1 fruit fly cellular context compared by ENCODE assay signal in genomic region chr2L:6480212-6480994, dm6.
TF ChIP-seq lines count a peak whose summit lies in the region.

TSS of gene Sec61alpha (minus strand) at chr2L:6480575.
TSS of gene Daxx (plus strand) at chr2L:6480929.

TF ChIP-seq in whole organism, embryonic, 481 proteins besides CTCF, POLR2A, EP300 and RAD21 (continued from another document and continues in another):
- TF ChIP-seq BtbVII (GFP tag; optimal IDR thresholded peaks at IDR 0.05; lab: Kevin White, UChicago) (peak; percentile 25), CG11560 (tag; IDR thresholded peaks at IDR 0.05; lab: Robert Waterston, UW) (peak; percentile 62; the same call in 2 of the 3 replicates), unc-4 (GFP tag; IDR thresholded peaks at IDR 0.05; lab: Robert Waterston, UW; ENCODE audit: partially characterized antibody) (peak; percentile 98), dmrt11E (tag; optimal IDR thresholded peaks at IDR 0.05; lab: Kevin White, UChicago) (peak; percentile 74), gce (GFP tag; IDR thresholded peaks at IDR 0.05; lab: Robert Waterston, UW) (peak; percentile 50; the same call in 1 of the 3 replicates), Awh (GFP tag; IDR thresholded peaks at IDR 0.05; lab: Robert Waterston, UW) (peak; percentile 70; the same call in 1 of the 2 replicates), sens (GFP tag; lab: Kevin White, UChicago) (peak; percentile 98), CG3163 (GFP tag; optimal IDR thresholded peaks at IDR 0.05; lab: Kevin White, UChicago) (peak; percentile 73), Sry-β (GFP tag; optimal IDR thresholded peaks at IDR 0.05; lab: Kevin White, UChicago) (peak; percentile 35), CG3847 (GFP tag; IDR thresholded peaks at IDR 0.05; lab: Robert Waterston, UW) (peak; percentile 88), yki (optimal IDR thresholded peaks at IDR 0.05; lab: Kevin White, UChicago) (no peak), Optix (GFP tag; IDR thresholded peaks at IDR 0.05; lab: Robert Waterston, UW) (peak; percentile 62; the same call in 2 of the 3 replicates), CG4820 (GFP tag; optimal IDR thresholded peaks at IDR 0.05; lab: Kevin White, UChicago) (peak; percentile 70), Vsx1 (GFP tag; optimal IDR thresholded peaks at IDR 0.05; lab: Kevin White, UChicago) (no peak), CG5953 (GFP tag; IDR thresholded peaks at IDR 0.05; lab: Robert Waterston, UW) (peak; percentile 66), gsb-n (tag; optimal IDR thresholded peaks at IDR 0.05; lab: Kevin White, UChicago) (peak; percentile 38), exex (tag; optimal IDR thresholded peaks at IDR 0.05; lab: Kevin White, UChicago) (peak; percentile 56), hbn (GFP tag; IDR thresholded peaks at IDR 0.05; lab: Robert Waterston, UW; ENCODE audit: partially characterized antibody) (peak; percentile 98), CG18619 (GFP tag; optimal IDR thresholded peaks at IDR 0.05; lab: Kevin White, UChicago) (peak; percentile 75), pfk (GFP tag; optimal IDR thresholded peaks at IDR 0.05; lab: Kevin White, UChicago) (no peak), CG7357 (GFP tag; IDR thresholded peaks at IDR 0.05; lab: Robert Waterston, UW) (peak; percentile 67; the same call in 2 of the 3 replicates), Six4 (GFP tag; optimal IDR thresholded peaks at IDR 0.05; lab: Kevin White, UChicago) (peak; percentile 67), ttk (GFP tag; IDR thresholded peaks at IDR 0.05; lab: Robert Waterston, UW) (peak; percentile 73; the same call in 1 of the 2 replicates), Elba2 (GFP tag; optimal IDR thresholded peaks at IDR 0.05; lab: Kevin White, UChicago) (peak; percentile 43), Ada2b (GFP tag; IDR thresholded peaks at IDR 0.05; lab: Robert Waterston, UW) (peak; percentile 75), CG17568 (GFP tag; optimal IDR thresholded peaks at IDR 0.05; lab: Kevin White, UChicago) (peak; percentile 70), caup (GFP tag; optimal IDR thresholded peaks at IDR 0.05; lab: Kevin White, UChicago; ENCODE audit: severe bottlenecking) (peak; percentile 65), CG30431 (GFP tag; optimal IDR thresholded peaks at IDR 0.05; lab: Kevin White, UChicago) (peak; percentile 60), peb (GFP tag; IDR thresholded peaks at IDR 0.05; lab: Robert Waterston, UW) (peak; percentile 68), br (optimal IDR thresholded peaks at IDR 0.05; lab: Kevin White, UChicago) (no peak), unpg (GFP tag; optimal IDR thresholded peaks at IDR 0.05; lab: Kevin White, UChicago) (peak; percentile 85), YL-1 (GFP tag; optimal IDR thresholded peaks at IDR 0.05; lab: Kevin White, UChicago) (peak; percentile 9), Aef1 (GFP tag; IDR thresholded peaks at IDR 0.05; lab: Robert Waterston, UW) (peak; percentile 82), pum (GFP tag; optimal IDR thresholded peaks at IDR 0.05; lab: Kevin White, UChicago) (peak; percentile 88), Chrac-16 (GFP tag; optimal IDR thresholded peaks at IDR 0.05; lab: Kevin White, UChicago) (peak; percentile 84), CG12219 (GFP tag; optimal IDR thresholded peaks at IDR 0.05; lab: Kevin White, UChicago) (peak; percentile 69), lbe (GFP tag; optimal IDR thresholded peaks at IDR 0.05; lab: Kevin White, UChicago) (peak; percentile 76), CG11398 (GFP tag; optimal IDR thresholded peaks at IDR 0.05; lab: Kevin White, UChicago) (peak; percentile 64), sr (GFP tag; IDR thresholded peaks at IDR 0.05; lab: Robert Waterston, UW) (peak; percentile 45; the same call in 2 of the 3 replicates), Trl (optimal IDR thresholded peaks at IDR 0.05; lab: Kevin White, UChicago) (no peak), Trl (GFP tag; optimal IDR thresholded peaks at IDR 0.05; lab: Kevin White, UChicago) (peak; percentile 91), CG6683 (GFP tag; optimal IDR thresholded peaks at IDR 0.05; lab: Kevin White, UChicago) (peak; percentile 16), dmrt99B (tag; optimal IDR thresholded peaks at IDR 0.05; lab: Kevin White, UChicago) (peak; percentile 76), tna (GFP tag; IDR thresholded peaks at IDR 0.05; lab: Robert Waterston, UW; ENCODE audit: partially characterized antibody) (peak; percentile 100), CG1233 (GFP tag; optimal IDR thresholded peaks at IDR 0.05; lab: Kevin White, UChicago) (peak; percentile 61), ham (GFP tag; IDR thresholded peaks at IDR 0.05; lab: Robert Waterston, UW) (peak; percentile 74), Fer2 (tag; optimal IDR thresholded peaks at IDR 0.05; lab: Kevin White, UChicago) (peak; percentile 77), nau (GFP tag; optimal IDR thresholded peaks at IDR 0.05; lab: Kevin White, UChicago) (peak; percentile 45), wek (GFP tag; optimal IDR thresholded peaks at IDR 0.05; lab: Kevin White, UChicago) (peak; percentile 12), gro (GFP tag; optimal IDR thresholded peaks at IDR 0.05; lab: Kevin White, UChicago) (peak; percentile 82), CG7556 (GFP tag; optimal IDR thresholded peaks at IDR 0.05; lab: Kevin White, UChicago) (peak; percentile 62), insv (GFP tag; optimal IDR thresholded peaks at IDR 0.05; lab: Kevin White, UChicago) (peak in 1 of 2 experiments; percentile 69), ro (GFP tag; IDR thresholded peaks at IDR 0.05; lab: Robert Waterston, UW) (no peak), CG8944 (GFP tag; optimal IDR thresholded peaks at IDR 0.05; lab: Kevin White, UChicago) (peak; percentile 90), Dref (GFP tag; IDR thresholded peaks at IDR 0.05; lab: Robert Waterston, UW) (peak; percentile 67), bowl (GFP tag; IDR thresholded peaks at IDR 0.05; lab: Robert Waterston, UW) (0 out of 2 replicates have a peak, but pooled peaks have one; percentile 53), Dbx (GFP tag; IDR thresholded peaks at IDR 0.05; lab: Robert Waterston, UW) (peak; percentile 94), CG18764 (GFP tag; optimal IDR thresholded peaks at IDR 0.05; lab: Kevin White, UChicago) (peak; percentile 70), croc (GFP tag; conservative IDR thresholded peaks at IDR 0.05; lab: Robert Waterston, UW) (peak; percentile 64; the same call in 2 of the 3 replicates), CG2712 (tag; optimal IDR thresholded peaks at IDR 0.05; lab: Kevin White, UChicago) (peak; percentile 85), CHES-1-like (GFP tag; optimal IDR thresholded peaks at IDR 0.05; lab: Kevin White, UChicago) (peak; percentile 88), Fer1 (GFP tag; optimal IDR thresholded peaks at IDR 0.05; lab: Kevin White, UChicago) (peak; percentile 67), vnd (GFP tag; IDR thresholded peaks at IDR 0.05; lab: Robert Waterston, UW; ENCODE audit: partially characterized antibody) (peak; percentile 100), amos (GFP tag; IDR thresholded peaks at IDR 0.05; lab: Robert Waterston, UW; ENCODE audit: partially characterized antibody) (peak; percentile 100), CG15479 (GFP tag; optimal IDR thresholded peaks at IDR 0.05; lab: Kevin White, UChicago) (no peak), NC2α (GFP tag; optimal IDR thresholded peaks at IDR 0.05; lab: Kevin White, UChicago) (peak; percentile 16), Scr (GFP tag; IDR thresholded peaks at IDR 0.05; lab: Robert Waterston, UW; ENCODE audit: partially characterized antibody) (peak; percentile 99), CG14860 (GFP tag; IDR thresholded peaks at IDR 0.05; lab: Robert Waterston, UW; ENCODE audit: partially characterized antibody) (peak; percentile 99), Rx (GFP tag; IDR thresholded peaks at IDR 0.05; lab: Robert Waterston, UW) (peak; percentile 32; the same call in 1 of the 2 replicates), CG7928 (GFP tag; optimal IDR thresholded peaks at IDR 0.05; lab: Kevin White, UChicago) (peak; percentile 41), CG8359 (GFP tag; optimal IDR thresholded peaks at IDR 0.05; lab: Kevin White, UChicago; ENCODE audit: borderline replicate concordance) (peak; percentile 10), Dip2 (GFP tag; IDR thresholded peaks at IDR 0.05; lab: Robert Waterston, UW) (no peak), phol (tag; optimal IDR thresholded peaks at IDR 0.05; lab: Kevin White, UChicago) (peak; percentile 87), twi (tag; optimal IDR thresholded peaks at IDR 0.05; lab: Kevin White, UChicago) (peak; percentile 74), Hmx (GFP tag; optimal IDR thresholded peaks at IDR 0.05; lab: Kevin White, UChicago) (peak; percentile 13), Bdp1 (GFP tag; optimal IDR thresholded peaks at IDR 0.05; lab: Kevin White, UChicago) (peak; percentile 77), fd102C (GFP tag; optimal IDR thresholded peaks at IDR 0.05; lab: Kevin White, UChicago) (no peak), Atf-2 (GFP tag; optimal IDR thresholded peaks at IDR 0.05; lab: Kevin White, UChicago) (peak; percentile 81), CG4424 (GFP tag; optimal IDR thresholded peaks at IDR 0.05; lab: Kevin White, UChicago) (peak; percentile 85), Doc2 (GFP tag; IDR thresholded peaks at IDR 0.05; lab: Robert Waterston, UW) (peak; percentile 63; the same call in 1 of the 2 replicates), Deaf1 (tag; optimal IDR thresholded peaks at IDR 0.05; lab: Kevin White, UChicago) (peak; percentile 97), CG7372 (GFP tag; IDR thresholded peaks at IDR 0.05; lab: Robert Waterston, UW) (peak; percentile 86), oc (tag; optimal IDR thresholded peaks at IDR 0.05; lab: Kevin White, UChicago) (peak; percentile 71), CG4854 (GFP tag; optimal IDR thresholded peaks at IDR 0.05; lab: Kevin White, UChicago) (peak; percentile 64), vfl (GFP tag; optimal IDR thresholded peaks at IDR 0.05; lab: Kevin White, UChicago) (peak; percentile 87), gcm (GFP tag; optimal IDR thresholded peaks at IDR 0.05; lab: Kevin White, UChicago) (peak; percentile 65), dimm (GFP tag; IDR thresholded peaks at IDR 0.05; lab: Robert Waterston, UW) (peak; percentile 72), ara (GFP tag; IDR thresholded peaks at IDR 0.05; lab: Robert Waterston, UW) (peak; percentile 84), onecut (GFP tag; IDR thresholded peaks at IDR 0.05; lab: Robert Waterston, UW) (peak; percentile 67), tio (GFP tag; optimal IDR thresholded peaks at IDR 0.05; lab: Kevin White, UChicago) (no peak), Xbp1 (GFP tag; optimal IDR thresholded peaks at IDR 0.05; lab: Kevin White, UChicago) (peak; percentile 89), wor (GFP tag; IDR thresholded peaks at IDR 0.05; lab: Robert Waterston, UW) (peak; percentile 59), cad (GFP tag; optimal IDR thresholded peaks at IDR 0.05; lab: Kevin White, UChicago) (no peak), schlank (tag; optimal IDR thresholded peaks at IDR 0.05; lab: Kevin White, UChicago) (peak; percentile 40), Eip74EF (GFP tag; optimal IDR thresholded peaks at IDR 0.05; lab: Kevin White, UChicago) (peak in 1 of 2 experiments; percentile 72), CG10654 (GFP tag; optimal IDR thresholded peaks at IDR 0.05; lab: Kevin White, UChicago) (peak; percentile 82), CG10274 (GFP tag; optimal IDR thresholded peaks at IDR 0.05; lab: Kevin White, UChicago) (peak; percentile 59), Bteb2 (GFP tag; optimal IDR thresholded peaks at IDR 0.05; lab: Kevin White, UChicago) (peak; percentile 82), CG17361 (GFP tag; IDR thresholded peaks at IDR 0.05; lab: Robert Waterston, UW) (peak; percentile 83), CG5180 (GFP tag; optimal IDR thresholded peaks at IDR 0.05; lab: Kevin White, UChicago) (no peak), cas (GFP tag; IDR thresholded peaks at IDR 0.05; lab: Robert Waterston, UW) (peak; percentile 88), luna (GFP tag; optimal IDR thresholded peaks at IDR 0.05; lab: Kevin White, UChicago) (peak; percentile 90), ewg (GFP tag; optimal IDR thresholded peaks at IDR 0.05; lab: Kevin White, UChicago) (peak; percentile 63), CG14050 (GFP tag; IDR thresholded peaks at IDR 0.05; lab: Robert Waterston, UW) (peak; percentile 76), CG9817 (tag; optimal IDR thresholded peaks at IDR 0.05; lab: Kevin White, UChicago) (peak; percentile 88), Hr39 (optimal IDR thresholded peaks at IDR 0.05; lab: Kevin White, UChicago) (no peak), slp2 (GFP tag; optimal IDR thresholded peaks at IDR 0.05; lab: Kevin White, UChicago) (peak; percentile 86), Atf6 (GFP tag; IDR thresholded peaks at IDR 0.05; lab: Robert Waterston, UW) (peak; percentile 80), zen2 (GFP tag; IDR thresholded peaks at IDR 0.05; lab: Robert Waterston, UW; ENCODE audit: partially characterized antibody) (peak; percentile 99), CG7839 (tag; optimal IDR thresholded peaks at IDR 0.05; lab: Kevin White, UChicago) (peak; percentile 75), CG17802 (tag; optimal IDR thresholded peaks at IDR 0.05; lab: Kevin White, UChicago) (peak; percentile 21), da (GFP tag; optimal IDR thresholded peaks at IDR 0.05; lab: Kevin White, UChicago) (peak; percentile 77), gcm2 (GFP tag; optimal IDR thresholded peaks at IDR 0.05; lab: Kevin White, UChicago) (peak; percentile 43), bsh (GFP tag; optimal IDR thresholded peaks at IDR 0.05; lab: Kevin White, UChicago) (peak in 1 of 2 experiments; percentile 77), CG11723 (GFP tag; optimal IDR thresholded peaks at IDR 0.05; lab: Kevin White, UChicago) (peak; percentile 34), CG18476 (GFP tag; optimal IDR thresholded peaks at IDR 0.05; lab: Kevin White, UChicago) (peak; percentile 77), CG10209 (GFP tag; optimal IDR thresholded peaks at IDR 0.05; lab: Kevin White, UChicago) (peak; percentile 74), Hand (GFP tag; optimal IDR thresholded peaks at IDR 0.05; lab: Kevin White, UChicago) (peak; percentile 27), hkb (optimal IDR thresholded peaks at IDR 0.05; lab: Kevin White, UChicago) (peak; percentile 61), hkb (GFP tag; IDR thresholded peaks at IDR 0.05; lab: Robert Waterston, UW) (peak; percentile 81), bab2 (GFP tag; optimal IDR thresholded peaks at IDR 0.05; lab: Kevin White, UChicago) (peak; percentile 80), trem (tag; optimal IDR thresholded peaks at IDR 0.05; lab: Kevin White, UChicago) (peak; percentile 74), CG9215 (GFP tag; IDR thresholded peaks at IDR 0.05; lab: Robert Waterston, UW) (peak; percentile 88), CG34376 (GFP tag; optimal IDR thresholded peaks at IDR 0.05; lab: Kevin White, UChicago) (peak; percentile 63), CG3726 (GFP tag; IDR thresholded peaks at IDR 0.05; lab: Robert Waterston, UW) (peak; percentile 74; the same call in 2 of the 3 replicates), CG30403 (GFP tag; optimal IDR thresholded peaks at IDR 0.05; lab: Kevin White, UChicago) (peak; percentile 93), ap (GFP tag; IDR thresholded peaks at IDR 0.05; lab: Robert Waterston, UW) (peak; percentile 57; the same call in 1 of the 2 replicates), CG6175 (GFP tag; IDR thresholded peaks at IDR 0.05; lab: Robert Waterston, UW) (peak; percentile 64)
